Worm (Caenorhabditis elegans) whole organism, midembryonic: Measurements from ENCODE around the gene sru-30.

ENCODE experiments used
- T22C8.4 ChIP-seq: fragments of 200-800 bp; sonication (Bioruptor generic); IDR thresholded peaks from 2 replicates; pipeline ENCODE4 v1.3.6; 2022; ENCODE audit warnings: missing genetic modification characterization, missing compliant biosample characterization
- cog-1 ChIP-seq: sonication (generic microtip); optimal IDR thresholded peaks from 2 replicates; lab custom pipeline; 2016; ENCODE audit warnings: missing genetic modification characterization, missing compliant biosample characterization
- flt-1 ChIP-seq: fragments of 200-800 bp; sonication (Bioruptor generic); IDR thresholded peaks from 2 replicates; pipeline ENCODE4 v1.3.6; 2022; ENCODE audit warnings: missing genetic modification characterization, missing compliant biosample characterization
- klf-2 ChIP-seq: fragments of 200-800 bp; sonication (Bioruptor generic); conservative IDR thresholded peaks from 2 replicates; pipeline ENCODE4 v1.3.6; 2022; ENCODE audit warnings: missing genetic modification reagents, missing genetic modification characterization, missing compliant biosample characterization
- med-1 ChIP-seq: sonication (generic microtip); optimal IDR thresholded peaks from 2 replicates; lab custom pipeline; 2017; ENCODE audit warnings: missing genetic modification characterization, mild to moderate bottlenecking, missing compliant biosample characterization, antibody characterized with exemption, missing genetic modification reagents; ENCODE audit not compliant: insufficient read depth
- ref-1 ChIP-seq: fragments of 200-800 bp; sonication (Bioruptor generic); conservative IDR thresholded peaks from 2 replicates; pipeline ENCODE4 v1.3.6; 2022; ENCODE audit warnings: missing genetic modification reagents, missing genetic modification characterization, missing compliant biosample characterization
- ztf-23 ChIP-seq: fragments of 200-800 bp; sonication (Bioruptor generic); IDR thresholded peaks from 2 replicates; pipeline ENCODE4 v1.3.6; 2022; ENCODE audit warnings: missing genetic modification reagents, missing genetic modification characterization, missing compliant biosample characterization
- ztf-29 ChIP-seq: fragments of 200-800 bp; sonication (Bioruptor generic); IDR thresholded peaks from 2 replicates; pipeline ENCODE4 v1.3.6; 2022; ENCODE audit warnings: missing genetic modification reagents, missing genetic modification characterization, missing compliant biosample characterization

- TF ChIP-seq ztf-29 (GFP tag; lab: Robert Waterston, UW) (no peak), med-1 (GFP tag; lab: Kevin White, UChicago) (no peak), ztf-23 (no peak), klf-2 (no peak), cog-1 (tag; lab: Kevin White, UChicago) (no peak), flt-1 (no peak), T22C8.4 (GFP tag; lab: Robert Waterston, UW) (no peak), ref-1 (GFP tag; lab: Robert Waterston, UW) (no peak)
Measured at ce11 chrV:9798212-9798611, 15.4 kb upstream of the sru-30 start.
